Fruit fly (Drosophila melanogaster) whole organism, prepupa: ENCODE results near the gene Qsox2.

ENCODE experiments used
- Blimp-1 ChIP-seq: fragments of 200-800 bp; sonication (Bioruptor generic); optimal IDR thresholded peaks from 3 replicates; lab custom pipeline; 2017; ENCODE audit warnings: missing biosample characterization, missing genetic modification characterization, mild to moderate bottlenecking, moderate library complexity, missing genetic modification reagents
- CG10631 ChIP-seq: fragments of 200-800 bp; sonication (Bioruptor generic); optimal IDR thresholded peaks from 2 replicates; lab custom pipeline; 2016; ENCODE audit warnings: missing biosample characterization, missing genetic modification characterization
- CG10669 ChIP-seq: fragments of 200-800 bp; sonication (Bioruptor generic); optimal IDR thresholded peaks from 3 replicates; lab custom pipeline; 2018; ENCODE audit warnings: missing biosample characterization, mild to moderate bottlenecking, missing genetic modification characterization, moderate library complexity
- CG11294 ChIP-seq: fragments of 200-800 bp; sonication (Bioruptor generic); IDR thresholded peaks from 2 replicates; pipeline ENCODE4 v1.3.6; 2022; ENCODE audit warnings: missing biosample characterization, missing genetic modification characterization
- CG11762 ChIP-seq: fragments of 200-800 bp; sonication (Bioruptor generic); optimal IDR thresholded peaks from 3 replicates; lab custom pipeline; 2016; ENCODE audit warnings: missing biosample characterization, missing genetic modification characterization; ENCODE audit not compliant: insufficient read depth
- CG11902 ChIP-seq: fragments of 200-800 bp; sonication (Bioruptor generic); optimal IDR thresholded peaks from 3 replicates; lab custom pipeline; 2016; ENCODE audit warnings: missing biosample characterization, missing genetic modification characterization
- CG15336 ChIP-seq: fragments of 200-800 bp; sonication (Bioruptor generic); IDR thresholded peaks from 2 replicates; pipeline ENCODE4 v1.3.6; 2022; ENCODE audit warnings: missing biosample characterization, missing genetic modification characterization
- CG1621 ChIP-seq: fragments of 200-800 bp; sonication (Bioruptor generic); optimal IDR thresholded peaks from 3 replicates; lab custom pipeline; 2018; ENCODE audit warnings: missing biosample characterization, mild to moderate bottlenecking, missing genetic modification characterization
- CG16779 ChIP-seq: fragments of 200-800 bp; sonication (Bioruptor generic); optimal IDR thresholded peaks from 3 replicates; lab custom pipeline; 2017; ENCODE audit warnings: missing biosample characterization, mild to moderate bottlenecking, missing genetic modification characterization
- CG32006 ChIP-seq: fragments of 200-800 bp; sonication (Bioruptor generic); optimal IDR thresholded peaks from 3 replicates; lab custom pipeline; 2017; ENCODE audit warnings: missing biosample characterization, mild to moderate bottlenecking, missing genetic modification characterization
- CG3919 ChIP-seq: fragments of 200-800 bp; sonication (Bioruptor generic); optimal IDR thresholded peaks from 3 replicates; lab custom pipeline; 2016; ENCODE audit warnings: missing biosample characterization, missing genetic modification characterization
- CG6163 ChIP-seq: fragments of 200-800 bp; sonication (Bioruptor generic); IDR thresholded peaks from 3 replicates; pipeline ENCODE4 v1.3.6; 2022; ENCODE audit warnings: missing biosample characterization, missing genetic modification characterization
- CG6276 ChIP-seq: fragments of 200-800 bp; sonication (Bioruptor generic); optimal IDR thresholded peaks from 2 replicates; lab custom pipeline; 2017; ENCODE audit warnings: missing biosample characterization, mild to moderate bottlenecking, missing genetic modification characterization
- CG6792 ChIP-seq: fragments of 200-800 bp; sonication (Bioruptor generic); optimal IDR thresholded peaks from 3 replicates; lab custom pipeline; 2016; ENCODE audit warnings: missing biosample characterization, missing genetic modification characterization
- CG6808 ChIP-seq: fragments of 200-800 bp; sonication (Bioruptor generic); optimal IDR thresholded peaks from 3 replicates; lab custom pipeline; 2017; ENCODE audit warnings: missing biosample characterization, missing genetic modification characterization, mild to moderate bottlenecking, moderate library complexity, missing genetic modification reagents
- CG6854 ChIP-seq: fragments of 200-800 bp; sonication (Bioruptor generic); optimal IDR thresholded peaks from 2 replicates; lab custom pipeline; 2017; ENCODE audit warnings: missing biosample characterization, mild to moderate bottlenecking, missing genetic modification characterization
- CG7368 ChIP-seq: fragments of 200-800 bp; sonication (Bioruptor generic); optimal IDR thresholded peaks from 3 replicates; lab custom pipeline; 2016; ENCODE audit warnings: missing biosample characterization, missing genetic modification characterization
- CG8319 ChIP-seq: fragments of 200-800 bp; sonication (Bioruptor generic); optimal IDR thresholded peaks from 3 replicates; lab custom pipeline; 2016; ENCODE audit warnings: missing biosample characterization, missing genetic modification characterization
- CG8632 ChIP-seq: fragments of 200-800 bp; sonication (Bioruptor generic); optimal IDR thresholded peaks from 3 replicates; lab custom pipeline; 2016; ENCODE audit warnings: missing biosample characterization, missing genetic modification characterization
- CG9139 ChIP-seq: fragments of 200-800 bp; sonication (Bioruptor generic); optimal IDR thresholded peaks from 3 replicates; lab custom pipeline; 2017; ENCODE audit warnings: missing biosample characterization, mild to moderate bottlenecking, missing genetic modification characterization
- Eip75B ChIP-seq: fragments of 200-800 bp; sonication (Bioruptor generic); optimal IDR thresholded peaks from 3 replicates; lab custom pipeline; 2016; ENCODE audit warnings: missing biosample characterization, missing genetic modification characterization
- Eip78C ChIP-seq: fragments of 200-800 bp; sonication (Bioruptor generic); peaks from one replicate; lab custom pipeline; 2016; ENCODE audit warnings: missing biosample characterization, missing genetic modification characterization
- Eip93F ChIP-seq: fragments of 200-800 bp; sonication (Bioruptor generic); optimal IDR thresholded peaks from 2 replicates; lab custom pipeline; 2016; ENCODE audit warnings: missing biosample characterization, mild to moderate bottlenecking, missing genetic modification characterization
- Ets96B ChIP-seq: fragments of 200-800 bp; optimal IDR thresholded peaks from 2 replicates; lab custom pipeline; 2019; ENCODE audit warnings: missing biosample characterization, mild to moderate bottlenecking, missing genetic modification characterization, moderate library complexity
- Hr38 ChIP-seq: sonication (Bioruptor generic); optimal IDR thresholded peaks from 2 replicates; lab custom pipeline; 2016; ENCODE audit warnings: missing biosample characterization, missing genetic modification characterization
- Hr39 ChIP-seq: fragments of 200-800 bp; sonication (Bioruptor generic); optimal IDR thresholded peaks from 2 replicates; lab custom pipeline; 2016; ENCODE audit warnings: missing biosample characterization, missing genetic modification characterization
- Hr4 ChIP-seq: fragments of 200-800 bp; sonication (Bioruptor generic); optimal IDR thresholded peaks from 3 replicates; lab custom pipeline; 2016; ENCODE audit warnings: missing biosample characterization, missing genetic modification characterization
- Lpt ChIP-seq: fragments of 200-800 bp; sonication (Bioruptor generic); optimal IDR thresholded peaks from 3 replicates; lab custom pipeline; 2016; ENCODE audit warnings: missing biosample characterization, missing genetic modification characterization
- Met ChIP-seq: fragments of 200-800 bp; sonication (Bioruptor generic); optimal IDR thresholded peaks from 3 replicates; lab custom pipeline; 2016; ENCODE audit warnings: missing biosample characterization, missing genetic modification characterization
- OdsH ChIP-seq: fragments of 200-800 bp; sonication (Bioruptor generic); optimal IDR thresholded peaks from 3 replicates; lab custom pipeline; 2016; ENCODE audit warnings: missing biosample characterization, missing genetic modification characterization
- Smox ChIP-seq: fragments of 200-800 bp; sonication (Bioruptor generic); optimal IDR thresholded peaks from 3 replicates; lab custom pipeline; 2016; ENCODE audit warnings: missing biosample characterization, missing genetic modification characterization
- Sox102F ChIP-seq: fragments of 200-800 bp; sonication (Bioruptor generic); optimal IDR thresholded peaks from 2 replicates; lab custom pipeline; 2016; ENCODE audit warnings: missing biosample characterization, mild to moderate bottlenecking, missing genetic modification characterization
- Sox14 ChIP-seq: fragments of 200-800 bp; sonication (Bioruptor generic); optimal IDR thresholded peaks from 3 replicates; lab custom pipeline; 2016; ENCODE audit warnings: missing biosample characterization, missing genetic modification characterization
- Sox15 ChIP-seq: fragments of 200-800 bp; sonication (Bioruptor generic); optimal IDR thresholded peaks from 3 replicates; lab custom pipeline; 2016; ENCODE audit warnings: missing biosample characterization, missing genetic modification characterization
- achi ChIP-seq: fragments of 200-800 bp; sonication (Bioruptor generic); optimal IDR thresholded peaks from 3 replicates; lab custom pipeline; 2016; ENCODE audit warnings: missing biosample characterization, missing genetic modification characterization
- cyc ChIP-seq: fragments of 200-800 bp; sonication (Bioruptor generic); optimal IDR thresholded peaks from 3 replicates; lab custom pipeline; 2016; ENCODE audit warnings: missing biosample characterization, missing genetic modification characterization
- dac ChIP-seq: fragments of 200-800 bp; sonication (Bioruptor generic); optimal IDR thresholded peaks from 2 replicates; lab custom pipeline; 2017; ENCODE audit warnings: missing biosample characterization, mild to moderate bottlenecking, missing genetic modification characterization
- dsx ChIP-seq: fragments of 200-800 bp; optimal IDR thresholded peaks from 3 replicates; lab custom pipeline; 2019; ENCODE audit warnings: missing biosample characterization, mild to moderate bottlenecking, missing genetic modification characterization, moderate library complexity; ENCODE audit not compliant: poor library complexity, severe bottlenecking
- eg ChIP-seq: fragments of 200-800 bp; sonication (Bioruptor generic); IDR thresholded peaks from 3 replicates; pipeline ENCODE4 v1.3.6; 2022; ENCODE audit warnings: missing biosample characterization, missing genetic modification characterization
- esn ChIP-seq: fragments of 200-800 bp; sonication (Bioruptor generic); optimal IDR thresholded peaks from 2 replicates; lab custom pipeline; 2016; ENCODE audit warnings: missing biosample characterization, mild to moderate bottlenecking, missing genetic modification characterization, moderate library complexity
- fd59A ChIP-seq: fragments of 200-800 bp; sonication (Bioruptor generic); optimal IDR thresholded peaks from 2 replicates; lab custom pipeline; 2017; ENCODE audit warnings: missing biosample characterization, mild to moderate bottlenecking, missing genetic modification characterization, missing genetic modification reagents
- lz ChIP-seq: fragments of 200-800 bp; sonication (Bioruptor generic); optimal IDR thresholded peaks from 3 replicates; lab custom pipeline; 2016; ENCODE audit warnings: missing biosample characterization, missing genetic modification characterization
- net ChIP-seq: fragments of 200-800 bp; sonication (Bioruptor generic); optimal IDR thresholded peaks from 3 replicates; lab custom pipeline; 2016; ENCODE audit warnings: missing biosample characterization, missing genetic modification characterization
- salr ChIP-seq, 2 experiments: fragments of 200-800 bp; sonication (Bioruptor generic); optimal IDR thresholded peaks; 3 replicates each; lab custom pipeline; 2016 to 2018; ENCODE audit warnings: missing biosample characterization in 2 of 2, missing genetic modification characterization in 2 of 2, mild to moderate bottlenecking in 1 of 2
- spab ChIP-seq: fragments of 200-800 bp; sonication (Bioruptor generic); optimal IDR thresholded peaks from 2 replicates; lab custom pipeline; 2017; ENCODE audit warnings: missing biosample characterization, mild to moderate bottlenecking, missing genetic modification characterization, missing genetic modification reagents
- ss ChIP-seq, 2 experiments: fragments of 200-800 bp; sonication (Bioruptor generic); optimal IDR thresholded peaks; 2 replicates in 1 of 2; 3 replicates in 1 of 2; lab custom pipeline; 2017 to 2018; ENCODE audit warnings: mild to moderate bottlenecking in 2 of 2, missing biosample characterization in 2 of 2, missing genetic modification characterization in 2 of 2, moderate library complexity in 1 of 2
- svp ChIP-seq: fragments of 200-800 bp; sonication (Bioruptor generic); peaks from one replicate; lab custom pipeline; 2016; ENCODE audit warnings: missing biosample characterization, missing genetic modification characterization
- topi ChIP-seq: fragments of 200-800 bp; sonication (Bioruptor generic); optimal IDR thresholded peaks from 3 replicates; lab custom pipeline; 2016; ENCODE audit warnings: missing biosample characterization, missing genetic modification characterization

Qsox2 gene

dm6 chr3R:21941426-21941924 is 27.9 kb downstream of the Qsox2 start (continued):
- TF ChIP-seq CG11902 (GFP tag; lab: Kevin White, UChicago), result peak; percentile 93
- peak; percentile 95 for TF ChIP-seq Eip75B
- TF ChIP-seq ss (GFP tag; optimal IDR thresholded peaks at IDR 0.05; lab: Kevin White, UChicago), result peak; percentile 95 to 98
- peak; percentile 91 for TF ChIP-seq CG11762 (GFP tag; lab: Kevin White, UChicago)
- TF ChIP-seq topi (GFP tag; lab: Kevin White, UChicago), result peak; percentile 93
- TF ChIP-seq Blimp-1 (GFP tag; lab: Kevin White, UChicago), result peak; percentile 79
- peak; percentile 98 for TF ChIP-seq spab (GFP tag; lab: Kevin White, UChicago)
- peak; percentile 88 for TF ChIP-seq Sox102F (GFP tag; lab: Kevin White, UChicago)
- no peak for TF ChIP-seq Hr38 (GFP tag; lab: Kevin White, UChicago)
- TF ChIP-seq net (GFP tag; lab: Kevin White, UChicago), result peak; percentile 93
- peak; percentile 72 for TF ChIP-seq Eip93F (GFP tag; lab: Kevin White, UChicago)
- TF ChIP-seq, all 60 proteins: peak for 59

- TF ChIP-seq Sox102F (GFP tag; lab: Kevin White, UChicago) (peak; percentile 14), Eip75B (peak; percentile 48), CG10631 (GFP tag; lab: Kevin White, UChicago) (no peak), Sox14 (GFP tag; lab: Kevin White, UChicago) (peak; percentile 51), OdsH (GFP tag; lab: Kevin White, UChicago) (no peak), Hr38 (GFP tag; lab: Kevin White, UChicago) (no peak), dsx (GFP tag; lab: Kevin White, UChicago) (peak; percentile 85), Lpt (no peak), ss (GFP tag; optimal IDR thresholded peaks at IDR 0.05; lab: Kevin White, UChicago) (peak; percentile 30 to 72), Hr39 (GFP tag; lab: Kevin White, UChicago) (no peak), svp (peak; percentile 89), CG8319 (GFP tag; lab: Kevin White, UChicago) (peak; percentile 34), Eip78C (peak; percentile 87), achi (peak; percentile 6), CG10669 (no peak), cyc (GFP tag; lab: Kevin White, UChicago) (no peak), CG11294 (GFP tag; lab: Robert Waterston, UW) (no peak), fd59A (GFP tag; lab: Kevin White, UChicago) (no peak), Ets96B (tag; lab: Kevin White, UChicago) (peak; percentile 16), CG3919 (GFP tag; lab: Kevin White, UChicago) (peak; percentile 73), CG6808 (GFP tag; lab: Kevin White, UChicago) (peak; percentile 55), CG32006 (GFP tag; lab: Kevin White, UChicago) (no peak), Sox15 (GFP tag; lab: Kevin White, UChicago) (no peak), esn (GFP tag; lab: Kevin White, UChicago) (peak; percentile 20), CG6276 (GFP tag; lab: Kevin White, UChicago) (no peak), Hr4 (GFP tag; lab: Kevin White, UChicago) (no peak), eg (GFP tag; lab: Robert Waterston, UW) (peak; percentile 38; the same call in 1 of the 3 replicates), CG6854 (GFP tag; lab: Kevin White, UChicago) (no peak), CG6163 (GFP tag; lab: Robert Waterston, UW) (peak; percentile 48; the same call in 2 of the 3 replicates), CG16779 (tag; lab: Kevin White, UChicago) (peak; percentile 36), CG8632 (GFP tag; lab: Kevin White, UChicago) (no peak), CG1621 (peak; percentile 24), Eip93F (GFP tag; lab: Kevin White, UChicago) (no peak), salr (GFP tag; optimal IDR thresholded peaks at IDR 0.05; lab: Kevin White, UChicago) (no peak), CG7368 (GFP tag; lab: Kevin White, UChicago) (peak; percentile 16), CG15336 (no peak), CG9139 (GFP tag; lab: Kevin White, UChicago) (peak; percentile 42), Met (GFP tag; lab: Kevin White, UChicago) (peak; percentile 42), CG6792 (peak; percentile 4), lz (GFP tag; lab: Kevin White, UChicago) (no peak), dac (no peak), Smox (GFP tag; lab: Kevin White, UChicago) (no peak)
Measured at dm6 chr3R:21943982-21944627, 30.6 kb downstream of the Qsox2 start.
